Worm (Caenorhabditis elegans): ENCODE data around the gene cyp-14A5.

- no peak for TF ChIP-seq F13C5.2 (tag; optimal IDR thresholded peaks at IDR 0.05)
- TF ChIP-seq ets-7 (tag; optimal IDR thresholded peaks at IDR 0.05): no peak
- TF ChIP-seq ama-1 (optimal IDR thresholded peaks at IDR 0.05): no peak
- TF ChIP-seq flt-1 (GFP tag; IDR thresholded peaks at IDR 0.05): no peak
- no peak for TF ChIP-seq aly-1 (tag; optimal IDR thresholded peaks at IDR 0.05)
- no peak for TF ChIP-seq ceh-13 (GFP tag; optimal IDR thresholded peaks at IDR 0.05)
- no peak for TF ChIP-seq tbx-37 (GFP tag; conservative IDR thresholded peaks at IDR 0.05)
- no peak for TF ChIP-seq hmg-4 (GFP tag; optimal IDR thresholded peaks at IDR 0.05)
- TF ChIP-seq tra-4 (tag; optimal IDR thresholded peaks at IDR 0.05): no peak
Measured at ce11 chrV:5427860-5428259, 4.8 kb upstream of the cyp-14A5 start, which contains the start of gene rhr-1.
